Fruit fly (Drosophila melanogaster): ENCODE data around the gene Rim2.

Rim2 gene

dm6 chr2L:1723937-1724591 is at the start of gene Rim2:
Gene Rim2, minus strand, starts transcription at chr2L:1724388.
- TF ChIP-seq CTCF (optimal IDR thresholded peaks at IDR 0.05): peak in 1 of 2 experiments; percentile 2
- no peak for TF ChIP-seq CG8478 (optimal IDR thresholded peaks at IDR 0.05)

- TF ChIP-seq CTCF (optimal IDR thresholded peaks at IDR 0.05) (no peak), CG8478 (optimal IDR thresholded peaks at IDR 0.05) (no peak)
These were observed 34.7 kb upstream of the Rim2 start, which contains the start of gene CG17650 for dm6 chr2L:1758853-1759252. Gene CG17650, minus strand, starts transcription at chr2L:1759093.

- no peak for TF ChIP-seq CTCF (optimal IDR thresholded peaks at IDR 0.05)
- TF ChIP-seq CG8478 (optimal IDR thresholded peaks at IDR 0.05): no peak
These were observed 32.2 kb upstream of the Rim2 start, which contains the start of gene Gr22f for dm6 chr2L:1756351-1756750. Gene Gr22f, minus strand, starts transcription at chr2L:1756451.

- TF ChIP-seq CTCF (optimal IDR thresholded peaks at IDR 0.05) (no peak), CG8478 (optimal IDR thresholded peaks at IDR 0.05) (no peak)
These were observed 27.8 kb upstream of the Rim2 start, which contains the start of the genes CG17712 and CG17648 for dm6 chr2L:1751953-1752352. Gene CG17712, minus strand, starts transcription at chr2L:1752122. Gene CG17648, plus strand, starts transcription at chr2L:1752308.

dm6 chr2L:1748410-1748809 is 24.2 kb upstream of the Rim2 start:
- TF ChIP-seq CG8478 (optimal IDR thresholded peaks at IDR 0.05): no peak
- TF ChIP-seq CTCF (optimal IDR thresholded peaks at IDR 0.05): no peak

- no peak for TF ChIP-seq CG8478 (optimal IDR thresholded peaks at IDR 0.05)
- no peak for TF ChIP-seq CTCF (optimal IDR thresholded peaks at IDR 0.05)
These were observed 19.6 kb upstream of the Rim2 start for dm6 chr2L:1743800-1744199.

- TF ChIP-seq CG8478 (optimal IDR thresholded peaks at IDR 0.05): no peak
- TF ChIP-seq CTCF (optimal IDR thresholded peaks at IDR 0.05): no peak
These were observed 15.9 kb upstream of the Rim2 start for dm6 chr2L:1740095-1740494.

- TF ChIP-seq CTCF (optimal IDR thresholded peaks at IDR 0.05): no peak
- TF ChIP-seq CG8478 (optimal IDR thresholded peaks at IDR 0.05): no peak
These were observed 13.9 kb upstream of the Rim2 start for dm6 chr2L:1738054-1738453.

- no peak for TF ChIP-seq CTCF (optimal IDR thresholded peaks at IDR 0.05)
- TF ChIP-seq CG8478 (optimal IDR thresholded peaks at IDR 0.05): no peak
These were observed 12.9 kb upstream of the Rim2 start for dm6 chr2L:1737057-1737581.

dm6 chr2L:1735133-1735532 is 10.9 kb upstream of the Rim2 start:
- TF ChIP-seq CG8478 (optimal IDR thresholded peaks at IDR 0.05): no peak
- TF ChIP-seq CTCF (optimal IDR thresholded peaks at IDR 0.05): no peak

- no peak for TF ChIP-seq CG8478 (optimal IDR thresholded peaks at IDR 0.05)
- TF ChIP-seq CTCF (optimal IDR thresholded peaks at IDR 0.05): no peak
These were observed 9.1 kb upstream of the Rim2 start for dm6 chr2L:1733155-1733813.

dm6 chr2L:1732189-1732588 is 8.0 kb upstream of the Rim2 start, which contains the start of the genes CG17652 and CG17646:
Gene CG17652, minus strand, starts transcription at chr2L:1732356.
Gene CG17646, plus strand, starts transcription at chr2L:1732524.
- TF ChIP-seq CG8478 (optimal IDR thresholded peaks at IDR 0.05) (no peak), CTCF (optimal IDR thresholded peaks at IDR 0.05) (no peak)

dm6 chr2L:1730914-1731313 is 6.7 kb upstream of the Rim2 start:
- no peak for TF ChIP-seq CG8478 (optimal IDR thresholded peaks at IDR 0.05)
- TF ChIP-seq CTCF (optimal IDR thresholded peaks at IDR 0.05): no peak

dm6 chr2L:1729607-1730011 is 5.4 kb upstream of the Rim2 start, which contains the start of the genes Eno and CG31937:
Gene Eno, minus strand, starts transcription at chr2L:1729636.
Gene CG31937, plus strand, starts transcription at chr2L:1729887.
- no peak for TF ChIP-seq CTCF (optimal IDR thresholded peaks at IDR 0.05)

dm6 chr2L:1728620-1728944 is 4.4 kb upstream of the Rim2 start, which contains the start of gene Rrp40:
Gene Rrp40, plus strand, starts transcription at chr2L:1728732.
- TF ChIP-seq CG8478 (optimal IDR thresholded peaks at IDR 0.05): no peak
- no peak for TF ChIP-seq CTCF (optimal IDR thresholded peaks at IDR 0.05)
